Worm (Caenorhabditis elegans) whole organism, midembryonic: ENCODE results near the gene T19D2.13.

ENCODE experiments used
- T22C8.4 ChIP-seq: fragments of 200-800 bp; sonication (Bioruptor generic); IDR thresholded peaks from 2 replicates; pipeline ENCODE4 v1.3.6; 2022; ENCODE audit warnings: missing genetic modification characterization, missing compliant biosample characterization
- cog-1 ChIP-seq: sonication (generic microtip); optimal IDR thresholded peaks from 2 replicates; lab custom pipeline; 2016; ENCODE audit warnings: missing genetic modification characterization, missing compliant biosample characterization
- flt-1 ChIP-seq: fragments of 200-800 bp; sonication (Bioruptor generic); IDR thresholded peaks from 2 replicates; pipeline ENCODE4 v1.3.6; 2022; ENCODE audit warnings: missing genetic modification characterization, missing compliant biosample characterization
- klf-2 ChIP-seq: fragments of 200-800 bp; sonication (Bioruptor generic); conservative IDR thresholded peaks from 2 replicates; pipeline ENCODE4 v1.3.6; 2022; ENCODE audit warnings: missing genetic modification reagents, missing genetic modification characterization, missing compliant biosample characterization
- med-1 ChIP-seq: sonication (generic microtip); optimal IDR thresholded peaks from 2 replicates; lab custom pipeline; 2017; ENCODE audit warnings: missing genetic modification characterization, mild to moderate bottlenecking, missing compliant biosample characterization, antibody characterized with exemption, missing genetic modification reagents; ENCODE audit not compliant: insufficient read depth
- ref-1 ChIP-seq: fragments of 200-800 bp; sonication (Bioruptor generic); conservative IDR thresholded peaks from 2 replicates; pipeline ENCODE4 v1.3.6; 2022; ENCODE audit warnings: missing genetic modification reagents, missing genetic modification characterization, missing compliant biosample characterization
- tab-1 ChIP-seq: fragments of 200-800 bp; sonication (Bioruptor generic); IDR thresholded peaks from 2 replicates; pipeline ENCODE4 v1.3.6; 2022; ENCODE audit warnings: missing genetic modification characterization, missing compliant biosample characterization
- ztf-23 ChIP-seq: fragments of 200-800 bp; sonication (Bioruptor generic); IDR thresholded peaks from 2 replicates; pipeline ENCODE4 v1.3.6; 2022; ENCODE audit warnings: missing genetic modification reagents, missing genetic modification characterization, missing compliant biosample characterization

DNA sequence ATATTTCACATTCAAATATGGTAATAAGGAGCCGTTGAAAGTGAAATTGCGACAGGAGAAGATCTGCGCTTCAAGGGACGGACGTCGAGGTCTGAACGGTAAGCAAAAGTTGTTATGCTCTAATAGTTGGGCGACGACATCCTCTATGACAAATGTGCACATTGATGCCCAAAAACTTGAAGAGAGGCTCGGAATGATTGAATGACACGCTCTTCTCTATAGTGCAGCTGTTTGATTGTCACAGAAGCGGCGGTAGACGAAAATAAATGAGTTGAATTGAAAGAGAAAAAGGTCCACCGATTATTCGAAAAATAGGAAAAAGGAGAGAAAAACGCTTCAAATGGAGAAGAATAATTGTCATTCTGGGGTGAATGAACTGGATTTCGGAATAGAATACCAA lies 17.1 kb upstream of the T19D2.13 start:
- no peak for TF ChIP-seq klf-2 (GFP tag; lab: Robert Waterston, UW)
- TF ChIP-seq ref-1 (GFP tag; lab: Robert Waterston, UW), result no peak
- TF ChIP-seq ztf-23 (GFP tag; lab: Robert Waterston, UW), result no peak
- no peak for TF ChIP-seq tab-1 (GFP tag; lab: Robert Waterston, UW)
- no peak for TF ChIP-seq med-1
- TF ChIP-seq T22C8.4, result no peak
- TF ChIP-seq cog-1 (tag; lab: Kevin White, UChicago), result no peak
- no peak for TF ChIP-seq flt-1
